Worm (Caenorhabditis elegans): ENCODE data around the gene rpc-1.

- TF ChIP-seq unc-62 (GFP tag; optimal IDR thresholded peaks at IDR 0.05), result no peak
- TF ChIP-seq nhr-237 (tag; optimal IDR thresholded peaks at IDR 0.05), result no peak
- TF ChIP-seq lin-39 (tag; optimal IDR thresholded peaks at IDR 0.05), result peak; percentile 14
- TF ChIP-seq ceh-16 (tag; optimal IDR thresholded peaks at IDR 0.05), result no peak
- no peak for TF ChIP-seq aly-2 (tag; optimal IDR thresholded peaks at IDR 0.05)
- TF ChIP-seq ama-1 (optimal IDR thresholded peaks at IDR 0.05), result peak; percentile 16
- TF ChIP-seq egl-27 (tag; optimal IDR thresholded peaks at IDR 0.05), result no peak
- no peak for TF ChIP-seq fkh-10 (GFP tag; optimal IDR thresholded peaks at IDR 0.05)
Measured at ce11 chrIV:7149020-7149601, 16.4 kb downstream of the rpc-1 start, which contains the start of gene C34D4.4.
